Worm (Caenorhabditis elegans) whole organism, L4 larva: ENCODE results near the gene clik-1.

Source experiments
- F37D6.2 ChIP-seq: sonication (generic microtip); optimal IDR thresholded peaks from 2 replicates; lab custom pipeline; 2016; ENCODE audit warnings: mild to moderate bottlenecking, missing genetic modification characterization, missing compliant biosample characterization
- ctbp-1 ChIP-seq: fragments of 200-800 bp; sonication (Bioruptor generic); IDR thresholded peaks from 2 replicates; pipeline ENCODE4 v1.3.6; 2022; ENCODE audit warnings: missing genetic modification reagents, missing genetic modification characterization, missing compliant biosample characterization
- daf-19 ChIP-seq: fragments of 200-800 bp; sonication (Bioruptor generic); conservative IDR thresholded peaks from 2 replicates; pipeline ENCODE4 v1.3.6; 2022; ENCODE audit warnings: missing genetic modification characterization, missing compliant biosample characterization
- egl-43 ChIP-seq: fragments of 200-800 bp; sonication (Bioruptor generic); IDR thresholded peaks from 2 replicates; pipeline ENCODE4 v1.3.6; 2022; ENCODE audit warnings: missing genetic modification reagents, missing genetic modification characterization, missing compliant biosample characterization
- madf-5 ChIP-seq, 2 experiments: fragments of 200-800 bp; sonication (Bioruptor generic); IDR thresholded peaks; 2 replicates each; pipeline ENCODE4 v1.3.6; 2022; ENCODE audit warnings: missing compliant biosample characterization in 2 of 2, missing genetic modification characterization in 2 of 2
- nhr-11 ChIP-seq: fragments of 150-350 bp; optimal IDR thresholded peaks from 2 replicates; lab custom pipeline; 2014; ENCODE audit warnings: missing biosample characterization, missing genetic modification characterization
- nhr-28 ChIP-seq: fragments of 150-350 bp; optimal IDR thresholded peaks from 2 replicates; lab custom pipeline; 2014; ENCODE audit warnings: missing biosample characterization, missing genetic modification characterization
- nhr-41 ChIP-seq: fragments of 200-800 bp; sonication (Bioruptor generic); IDR thresholded peaks from 2 replicates; pipeline ENCODE4 v1.3.6; 2022; ENCODE audit warnings: missing genetic modification reagents, missing genetic modification characterization, missing compliant biosample characterization
- skn-1 ChIP-seq: fragments of 150-350 bp; optimal IDR thresholded peaks from 2 replicates; lab custom pipeline; 2014; ENCODE audit warnings: missing biosample characterization, missing genetic modification characterization
- tag-97 ChIP-seq: fragments of 200-800 bp; sonication (Bioruptor generic); IDR thresholded peaks from 2 replicates; pipeline ENCODE4 v1.3.6; 2022; ENCODE audit warnings: missing genetic modification characterization, missing compliant biosample characterization
- ztf-11 ChIP-seq: fragments of 150-350 bp; optimal IDR thresholded peaks from 2 replicates; lab custom pipeline; 2014; ENCODE audit warnings: missing biosample characterization, missing genetic modification characterization

ce11 chrV:6722378-6722777 lies 46.2 kb downstream of the clik-1 start, which contains the start of gene ZC487.2:
- TF ChIP-seq skn-1 (no peak), ztf-11 (no peak), nhr-11 (tag; lab: Kevin White, UChicago) (no peak), madf-5 (GFP tag; IDR thresholded peaks at IDR 0.05; lab: Robert Waterston, UW) (no peak), daf-19 (GFP tag; lab: Robert Waterston, UW) (no peak), egl-43 (GFP tag; lab: Robert Waterston, UW) (no peak), F37D6.2 (tag; lab: Kevin White, UChicago) (no peak), ctbp-1 (GFP tag; lab: Robert Waterston, UW) (no peak), nhr-41 (GFP tag; lab: Robert Waterston, UW) (no peak), tag-97 (GFP tag; lab: Robert Waterston, UW) (no peak), nhr-28 (tag; lab: Kevin White, UChicago) (no peak)
